Fruit fly (Drosophila melanogaster): Measurements from ENCODE around the gene CG34375.
A peak's percentile ranks its signal among the peaks of the same experiment; 100 is the strongest.

CG34375 gene

DNA sequence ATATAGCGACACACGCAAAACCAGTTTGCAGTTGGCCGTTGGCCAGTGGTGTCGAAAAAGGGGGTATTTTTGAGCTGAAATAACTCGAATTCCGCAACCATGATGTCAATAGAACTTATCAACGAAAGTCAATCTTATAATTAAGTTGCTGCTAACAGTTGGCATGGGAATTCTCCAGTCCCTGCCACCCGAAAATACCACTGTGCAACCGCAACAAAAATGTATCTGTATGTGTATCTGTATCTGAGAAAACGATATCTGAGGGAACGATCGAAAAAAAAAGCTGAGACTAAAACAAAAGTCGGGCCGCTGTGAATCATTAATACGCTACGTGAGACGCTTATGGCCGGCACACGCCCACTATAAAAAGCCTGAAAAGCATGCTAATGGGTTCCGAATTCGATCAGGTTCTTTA lies 36.2 kb upstream of the CG34375 start (continued):
- TF ChIP-seq vvl (GFP tag; IDR thresholded peaks at IDR 0.05) (peak; percentile 51; the same call in 1 of the 2 replicates), CG7556 (GFP tag; optimal IDR thresholded peaks at IDR 0.05) (no peak), Ssrp (tag; optimal IDR thresholded peaks at IDR 0.05) (peak; percentile 5), CG2129 (GFP tag; IDR thresholded peaks at IDR 0.05; ENCODE audit: partially characterized antibody) (no peak), Opbp (GFP tag; IDR thresholded peaks at IDR 0.05; ENCODE audit: partially characterized antibody) (no peak), zfh2 (GFP tag; optimal IDR thresholded peaks at IDR 0.05) (peak; percentile 70), CG17612 (GFP tag; IDR thresholded peaks at IDR 0.05) (peak; percentile 24; the same call in 1 of the 2 replicates), Xbp1 (GFP tag; optimal IDR thresholded peaks at IDR 0.05) (peak; percentile 38), Nf-YC (tag; optimal IDR thresholded peaks at IDR 0.05) (no peak), CG7357 (GFP tag; IDR thresholded peaks at IDR 0.05) (0 out of 3 replicates have a peak, but pooled peaks have one; percentile 47), CG4424 (GFP tag; optimal IDR thresholded peaks at IDR 0.05) (no peak), NC2α (GFP tag; optimal IDR thresholded peaks at IDR 0.05) (no peak), kni (GFP tag; optimal IDR thresholded peaks at IDR 0.05) (no peak), nom (GFP tag; optimal IDR thresholded peaks at IDR 0.05) (peak; percentile 81), CG18011 (GFP tag; optimal IDR thresholded peaks at IDR 0.05) (no peak), MBD-R2 (GFP tag; IDR thresholded peaks at IDR 0.05) (no peak), CG18262 (tag; optimal IDR thresholded peaks at IDR 0.05) (no peak), pros (GFP tag; optimal IDR thresholded peaks at IDR 0.05) (no peak), grn (GFP tag; optimal IDR thresholded peaks at IDR 0.05) (peak; percentile 52), Ptx1 (GFP tag; IDR thresholded peaks at IDR 0.05) (peak; percentile 60), PHDP (tag; optimal IDR thresholded peaks at IDR 0.05) (peak; percentile 50), CG1792 (GFP tag; optimal IDR thresholded peaks at IDR 0.05) (no peak), Taf1 (GFP tag; IDR thresholded peaks at IDR 0.05) (no peak), Dip3 (GFP tag; optimal IDR thresholded peaks at IDR 0.05) (peak; percentile 47), Hsf (GFP tag; optimal IDR thresholded peaks at IDR 0.05) (peak; percentile 47), cato (GFP tag; optimal IDR thresholded peaks at IDR 0.05; ENCODE audit: borderline replicate concordance) (no peak), danr (GFP tag; IDR thresholded peaks at IDR 0.05) (no peak), bsh (GFP tag; optimal IDR thresholded peaks at IDR 0.05) (peak in 1 of 2 experiments; percentile 41), CG1024 (GFP tag; IDR thresholded peaks at IDR 0.05) (no peak), Ets65A (GFP tag) (peak; percentile 90), CG12744 (GFP tag; optimal IDR thresholded peaks at IDR 0.05) (no peak), Meics (GFP tag; optimal IDR thresholded peaks at IDR 0.05) (peak; percentile 60), Nf-YA (GFP tag; IDR thresholded peaks at IDR 0.05) (no peak), CG12942 (GFP tag; optimal IDR thresholded peaks at IDR 0.05) (no peak), pnt (GFP tag; optimal IDR thresholded peaks at IDR 0.05) (no peak), Scr (GFP tag; IDR thresholded peaks at IDR 0.05; ENCODE audit: partially characterized antibody) (no peak), CG31224 (GFP tag; IDR thresholded peaks at IDR 0.05) (peak; percentile 42; the same call in 1 of the 2 replicates), CG14710 (tag; optimal IDR thresholded peaks at IDR 0.05) (no peak), grau (tag; optimal IDR thresholded peaks at IDR 0.05) (peak; percentile 54), chm (GFP tag; IDR thresholded peaks at IDR 0.05) (no peak), HLH54F (GFP tag; optimal IDR thresholded peaks at IDR 0.05) (peak; percentile 67), CG7963 (GFP tag; IDR thresholded peaks at IDR 0.05; ENCODE audit: partially characterized antibody) (no peak), CG13894 (tag; optimal IDR thresholded peaks at IDR 0.05) (no peak), gfzf (GFP tag; optimal IDR thresholded peaks at IDR 0.05) (no peak), CG34422 (GFP tag; IDR thresholded peaks at IDR 0.05) (peak; percentile 57; the same call in 1 of the 3 replicates), prd (optimal IDR thresholded peaks at IDR 0.05) (no peak), prd (GFP tag; IDR thresholded peaks at IDR 0.05) (peak; percentile 61; the same call in 2 of the 3 replicates), hb (GFP tag; IDR thresholded peaks at IDR 0.05; ENCODE audit: partially characterized antibody) (no peak), CG8359 (GFP tag; optimal IDR thresholded peaks at IDR 0.05; ENCODE audit: borderline replicate concordance) (no peak), abd-A (tag; optimal IDR thresholded peaks at IDR 0.05) (peak; percentile 60), Usf (GFP tag; optimal IDR thresholded peaks at IDR 0.05) (no peak)
